Fruit fly (Drosophila melanogaster): ENCODE measurements around the gene CG42331.

Gene CG42331

DNA sequence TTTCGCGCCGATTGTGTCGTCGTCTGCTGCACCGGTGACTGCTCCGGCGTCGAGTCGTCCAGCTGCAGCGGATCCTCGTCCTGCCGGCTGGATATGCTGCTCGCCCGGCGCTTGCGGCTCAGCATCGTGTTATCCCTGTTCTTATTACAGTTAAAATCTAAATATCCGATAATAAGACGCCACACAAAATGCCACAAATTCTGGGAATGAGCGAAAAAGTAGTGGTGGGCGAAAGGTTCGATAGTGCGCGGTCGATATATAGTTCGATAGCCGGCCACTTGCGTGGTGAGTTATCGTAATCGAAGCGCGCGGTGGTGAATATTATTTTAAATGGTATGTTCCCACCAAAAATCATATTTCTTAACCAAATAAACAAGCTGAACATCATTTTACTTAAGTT is 33.1 kb downstream of the CG42331 start, which contains the start of gene polybromo (continued):
- no peak for TF ChIP-seq CG11398 (GFP tag; optimal IDR thresholded peaks at IDR 0.05)
- no peak for TF ChIP-seq CG1832 (GFP tag; optimal IDR thresholded peaks at IDR 0.05)
- no peak for TF ChIP-seq sd (tag; optimal IDR thresholded peaks at IDR 0.05)
- no peak for TF ChIP-seq CG32767 (GFP tag; IDR thresholded peaks at IDR 0.05)
- no peak for TF ChIP-seq CG10321 (GFP tag; IDR thresholded peaks at IDR 0.05)
- no peak for TF ChIP-seq otp (GFP tag; IDR thresholded peaks at IDR 0.05)
- no peak for TF ChIP-seq slou (GFP tag; optimal IDR thresholded peaks at IDR 0.05)
- no peak for TF ChIP-seq Dad (GFP tag; optimal IDR thresholded peaks at IDR 0.05)
- TF ChIP-seq z (GFP tag; IDR thresholded peaks at IDR 0.05), result no peak
- no peak for TF ChIP-seq ro (GFP tag; IDR thresholded peaks at IDR 0.05)
- no peak for TF ChIP-seq ab (GFP tag; optimal IDR thresholded peaks at IDR 0.05)
- no peak for TF ChIP-seq Six4 (GFP tag; optimal IDR thresholded peaks at IDR 0.05)
- TF ChIP-seq CG11560 (tag; IDR thresholded peaks at IDR 0.05), result no peak
- no peak for TF ChIP-seq Mrtf (GFP tag; IDR thresholded peaks at IDR 0.05)
- no peak for TF ChIP-seq pum (GFP tag; optimal IDR thresholded peaks at IDR 0.05)
- TF ChIP-seq HLH3B (GFP tag; IDR thresholded peaks at IDR 0.05), result no peak
- no peak for TF ChIP-seq CG3163 (GFP tag; optimal IDR thresholded peaks at IDR 0.05)
- no peak for TF ChIP-seq slp2 (GFP tag; optimal IDR thresholded peaks at IDR 0.05)
- TF ChIP-seq sob (GFP tag; IDR thresholded peaks at IDR 0.05), result no peak
- TF ChIP-seq D (optimal IDR thresholded peaks at IDR 0.05), result no peak
- TF ChIP-seq D (GFP tag; optimal IDR thresholded peaks at IDR 0.05), result no peak
- peak; percentile 89 for TF ChIP-seq amos (GFP tag; IDR thresholded peaks at IDR 0.05; ENCODE audit: partially characterized antibody)
- peak; percentile 81 for TF ChIP-seq hbn (GFP tag; IDR thresholded peaks at IDR 0.05; ENCODE audit: partially characterized antibody)
- peak; percentile 75 for TF ChIP-seq CG7963 (GFP tag; IDR thresholded peaks at IDR 0.05; ENCODE audit: partially characterized antibody)
- TF ChIP-seq sr (GFP tag; IDR thresholded peaks at IDR 0.05), result no peak
- TF ChIP-seq CG16863 (GFP tag; optimal IDR thresholded peaks at IDR 0.05), result no peak
- no peak for TF ChIP-seq hth (optimal IDR thresholded peaks at IDR 0.05)
- TF ChIP-seq unc-4 (GFP tag; IDR thresholded peaks at IDR 0.05; ENCODE audit: partially characterized antibody), result peak; percentile 94
- TF ChIP-seq zf30C (GFP tag; optimal IDR thresholded peaks at IDR 0.05), result no peak
- TF ChIP-seq dm (GFP tag; optimal IDR thresholded peaks at IDR 0.05), result no peak
- TF ChIP-seq CG2889 (GFP tag; IDR thresholded peaks at IDR 0.05), result no peak
- TF ChIP-seq Atf6 (GFP tag; IDR thresholded peaks at IDR 0.05), result no peak
- no peak for TF ChIP-seq CG18011 (GFP tag; optimal IDR thresholded peaks at IDR 0.05)
- TF ChIP-seq cg (GFP tag; optimal IDR thresholded peaks at IDR 0.05), result no peak
- TF ChIP-seq aop (GFP tag; IDR thresholded peaks at IDR 0.05), result no peak
- TF ChIP-seq pzg (GFP tag; optimal IDR thresholded peaks at IDR 0.05), result peak; percentile 80
- TF ChIP-seq CG15011 (GFP tag; optimal IDR thresholded peaks at IDR 0.05), result no peak
- TF ChIP-seq chm (GFP tag; IDR thresholded peaks at IDR 0.05), result no peak
- no peak for TF ChIP-seq Dip3 (GFP tag; optimal IDR thresholded peaks at IDR 0.05)
- TF ChIP-seq CG17328 (GFP tag; IDR thresholded peaks at IDR 0.05), result no peak
- TF ChIP-seq CG8388 (GFP tag; optimal IDR thresholded peaks at IDR 0.05), result no peak
- TF ChIP-seq CG8281 (tag; optimal IDR thresholded peaks at IDR 0.05), result no peak
- peak; percentile 17 for TF ChIP-seq CG30403 (GFP tag; optimal IDR thresholded peaks at IDR 0.05)
- TF ChIP-seq CG2116 (GFP tag; optimal IDR thresholded peaks at IDR 0.05), result peak; percentile 43
- no peak for TF ChIP-seq fru (optimal IDR thresholded peaks at IDR 0.05)
- no peak for TF ChIP-seq CG7786 (GFP tag; optimal IDR thresholded peaks at IDR 0.05)
- TF ChIP-seq mirr (GFP tag; optimal IDR thresholded peaks at IDR 0.05), result no peak
- no peak for TF ChIP-seq NC2β (GFP tag; optimal IDR thresholded peaks at IDR 0.05)
- TF ChIP-seq CG18619 (GFP tag; optimal IDR thresholded peaks at IDR 0.05), result no peak
- no peak for TF ChIP-seq Spps (tag; optimal IDR thresholded peaks at IDR 0.05)
- no peak for TF ChIP-seq CG6254 (GFP tag; optimal IDR thresholded peaks at IDR 0.05)
- TF ChIP-seq mld (GFP tag; IDR thresholded peaks at IDR 0.05; ENCODE audit: partially characterized antibody), result peak; percentile 74; the same call in 1 of the 3 replicates
- TF ChIP-seq dimm (GFP tag; IDR thresholded peaks at IDR 0.05), result no peak
- no peak for TF ChIP-seq Ets65A (GFP tag)
